Fruit fly (Drosophila melanogaster): Measurements from ENCODE around the gene btn.

Gene btn

dm6 chr3R:22582981-22583380 is 3.4 kb downstream of the btn start, which contains the start of gene Dph5 (continued):
- TF ChIP-seq CG5180 (GFP tag; optimal IDR thresholded peaks at IDR 0.05) = no peak
- TF ChIP-seq Ets97D (GFP tag; optimal IDR thresholded peaks at IDR 0.05) = peak; percentile 7
- TF ChIP-seq Xrp1 (GFP tag; IDR thresholded peaks at IDR 0.05) = no peak
- TF ChIP-seq CG7963 (GFP tag; IDR thresholded peaks at IDR 0.05; ENCODE audit: partially characterized antibody) = 0 out of 3 replicates have a peak, but pooled peaks have one; percentile 23
- TF ChIP-seq dm (GFP tag; optimal IDR thresholded peaks at IDR 0.05) = peak; percentile 86
- peak; percentile 83 for TF ChIP-seq gfzf (GFP tag; optimal IDR thresholded peaks at IDR 0.05)
- no peak for TF ChIP-seq klu (GFP tag; IDR thresholded peaks at IDR 0.05)
- no peak for TF ChIP-seq z (GFP tag; IDR thresholded peaks at IDR 0.05)
- no peak for TF ChIP-seq Hmr (GFP tag; optimal IDR thresholded peaks at IDR 0.05)
- TF ChIP-seq al (GFP tag; IDR thresholded peaks at IDR 0.05) = no peak
- TF ChIP-seq Dbx (GFP tag; IDR thresholded peaks at IDR 0.05) = 0 out of 3 replicates have a peak, but pooled peaks have one; percentile 12
- TF ChIP-seq cwo (GFP tag; optimal IDR thresholded peaks at IDR 0.05) = peak; percentile 44
- TF ChIP-seq E2f2 (GFP tag; IDR thresholded peaks at IDR 0.05) = peak; percentile 92
- no peak for TF ChIP-seq Lim3 (GFP tag; IDR thresholded peaks at IDR 0.05)
- no peak for TF ChIP-seq CG2199 (GFP tag; IDR thresholded peaks at IDR 0.05)
- no peak; the same call in 1 of the 2 replicates for TF ChIP-seq amos (GFP tag; IDR thresholded peaks at IDR 0.05; ENCODE audit: partially characterized antibody)
- TF ChIP-seq Scr (GFP tag; IDR thresholded peaks at IDR 0.05; ENCODE audit: partially characterized antibody) = peak; percentile 18; the same call in 1 of the 2 replicates
- TF ChIP-seq CG10959 (GFP tag; IDR thresholded peaks at IDR 0.05) = no peak
- no peak for TF ChIP-seq CG15269 (tag; optimal IDR thresholded peaks at IDR 0.05)
- peak; percentile 23 for TF ChIP-seq CG1603 (tag; optimal IDR thresholded peaks at IDR 0.05)
- TF ChIP-seq CG4360 (GFP tag; IDR thresholded peaks at IDR 0.05) = no peak
- peak; percentile 55 for TF ChIP-seq CG9797 (GFP tag; optimal IDR thresholded peaks at IDR 0.05)
- peak; percentile 61 for TF ChIP-seq pzg (GFP tag; optimal IDR thresholded peaks at IDR 0.05)
- TF ChIP-seq C15 (GFP tag; IDR thresholded peaks at IDR 0.05) = no peak
- TF ChIP-seq odd (GFP tag; optimal IDR thresholded peaks at IDR 0.05) = no peak
- no peak for TF ChIP-seq CG30020 (tag; optimal IDR thresholded peaks at IDR 0.05)
- TF ChIP-seq unc-4 (GFP tag; IDR thresholded peaks at IDR 0.05; ENCODE audit: partially characterized antibody) = no peak
- no peak for TF ChIP-seq CG7928 (GFP tag; optimal IDR thresholded peaks at IDR 0.05)
- TF ChIP-seq CG2202 (tag; optimal IDR thresholded peaks at IDR 0.05) = no peak
- no peak for TF ChIP-seq tx (GFP tag; optimal IDR thresholded peaks at IDR 0.05)
- peak; percentile 29; the same call in 1 of the 2 replicates for TF ChIP-seq bbx (GFP tag; IDR thresholded peaks at IDR 0.05; ENCODE audit: partially characterized antibody)
- peak; percentile 87 for TF ChIP-seq Dp (GFP tag; optimal IDR thresholded peaks at IDR 0.05)
- no peak for TF ChIP-seq CG13123 (GFP tag; optimal IDR thresholded peaks at IDR 0.05)
- TF ChIP-seq chinmo (GFP tag; IDR thresholded peaks at IDR 0.05; ENCODE audit: partially characterized antibody) = 0 out of 4 replicates have a peak, but pooled peaks have one; percentile 7
- peak; percentile 60 for TF ChIP-seq MBD-R2 (GFP tag; IDR thresholded peaks at IDR 0.05)
- TF ChIP-seq cad (GFP tag; optimal IDR thresholded peaks at IDR 0.05) = no peak
- peak; percentile 70 for TF ChIP-seq MESR4 (GFP tag; optimal IDR thresholded peaks at IDR 0.05)

- TF ChIP-seq Dll (GFP tag; IDR thresholded peaks at IDR 0.05; ENCODE audit: partially characterized antibody) = peak; percentile 82
- peak; percentile 90 for TF ChIP-seq HLH4C (GFP tag; IDR thresholded peaks at IDR 0.05; ENCODE audit: partially characterized antibody)
- peak; percentile 4 for TF ChIP-seq zfh2 (GFP tag; optimal IDR thresholded peaks at IDR 0.05)
- peak; percentile 29 for TF ChIP-seq hkb (optimal IDR thresholded peaks at IDR 0.05)
- TF ChIP-seq hkb (GFP tag; IDR thresholded peaks at IDR 0.05) = no peak
- TF ChIP-seq CG14710 (tag; optimal IDR thresholded peaks at IDR 0.05) = peak; percentile 99
- TF ChIP-seq Bgb (GFP tag; IDR thresholded peaks at IDR 0.05; ENCODE audit: partially characterized antibody) = peak; percentile 92
- peak; percentile 37 for TF ChIP-seq CG4617 (GFP tag; optimal IDR thresholded peaks at IDR 0.05; ENCODE audit: borderline replicate concordance)
- TF ChIP-seq ftz-f1 (GFP tag; optimal IDR thresholded peaks at IDR 0.05) = peak; percentile 42
- no peak for TF ChIP-seq CG11723 (GFP tag; optimal IDR thresholded peaks at IDR 0.05)
- peak; percentile 6 for TF ChIP-seq grn (GFP tag; optimal IDR thresholded peaks at IDR 0.05)
- TF ChIP-seq CG18476 (GFP tag; optimal IDR thresholded peaks at IDR 0.05) = peak; percentile 9
- TF ChIP-seq CG11560 (tag; IDR thresholded peaks at IDR 0.05) = peak; percentile 22; the same call in 1 of the 3 replicates
- peak; percentile 20 for TF ChIP-seq Fer1 (GFP tag; optimal IDR thresholded peaks at IDR 0.05)
- peak; percentile 35 for TF ChIP-seq bcd (GFP tag; optimal IDR thresholded peaks at IDR 0.05)
- peak; percentile 72 for TF ChIP-seq gfzf (GFP tag; optimal IDR thresholded peaks at IDR 0.05)
Observed at dm6 chr3R:22580546-22580945, 5.9 kb downstream of the btn start, which contains the start of gene CSN6. CSN6 (plus strand) TSS chr3R:22580773.

Measured in whole organism, embryonic.